Worm (Caenorhabditis elegans) whole organism, L1 larva: ENCODE measurements around the gene Y94A7B.11.

Experiments used
- ama-1 ChIP-seq: fragments of 150-350 bp; optimal IDR thresholded peaks from 2 replicates; lab custom pipeline; 2014
- dpl-1 ChIP-seq, 3 experiments: fragments of 150-350 bp in 2 of 3; sonication (generic microtip) in 1 of 3; optimal IDR thresholded peaks; 2 replicates each; lab custom pipeline; 2014 to 2017; ENCODE audit warnings: missing biosample characterization in 3 of 3, missing genetic modification characterization in 3 of 3, missing genetic modification reagents in 3 of 3
- fkh-10 ChIP-seq: sonication (generic microtip); optimal IDR thresholded peaks from 2 replicates; lab custom pipeline; 2017; ENCODE audit warnings: missing biosample characterization, missing genetic modification reagents, missing genetic modification characterization
- lin-39 ChIP-seq: fragments of 150-350 bp; optimal IDR thresholded peaks from 2 replicates; lab custom pipeline; 2014; ENCODE audit warnings: missing biosample characterization, missing genetic modification reagents, missing genetic modification characterization
- mdl-1 ChIP-seq, 2 experiments: fragments of 150-350 bp; optimal IDR thresholded peaks; 2 replicates each; lab custom pipeline; 2014 to 2017; ENCODE audit warnings: missing biosample characterization in 2 of 2, missing genetic modification characterization in 2 of 2, inconsistent platforms in 1 of 2
- unc-62 ChIP-seq: fragments of 150-350 bp; optimal IDR thresholded peaks from 2 replicates; lab custom pipeline; 2014; ENCODE audit warnings: missing biosample characterization, missing genetic modification reagents, missing genetic modification characterization

DNA sequence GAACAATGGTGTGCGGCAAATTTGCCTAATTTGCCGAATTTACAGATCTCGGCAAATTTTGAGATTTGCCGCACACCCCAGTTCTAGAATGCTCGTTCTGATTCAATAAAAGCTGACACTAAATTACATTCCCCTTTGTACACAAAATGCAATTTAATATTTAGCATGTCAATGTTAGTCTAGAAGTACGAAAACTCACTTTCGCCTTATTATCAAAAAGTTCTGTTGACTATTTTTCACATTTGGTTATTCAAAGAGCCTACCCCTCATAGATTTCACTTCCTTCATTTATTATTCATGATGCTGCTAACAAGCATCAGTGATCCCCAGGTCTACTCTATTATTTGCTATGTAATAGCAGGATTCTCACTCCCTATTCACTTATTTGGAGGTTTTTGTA is 16.1 kb upstream of the Y94A7B.11 start, which contains the start of gene srh-298:
- no peak for TF ChIP-seq lin-39 (tag; lab: Kevin White, UChicago)
- no peak for TF ChIP-seq mdl-1 (tag; optimal IDR thresholded peaks at IDR 0.05; lab: Kevin White, UChicago)
- TF ChIP-seq unc-62 (GFP tag; lab: Kevin White, UChicago), result no peak
- TF ChIP-seq dpl-1 (GFP tag; optimal IDR thresholded peaks at IDR 0.05; lab: Kevin White, UChicago), result no peak
- no peak for TF ChIP-seq fkh-10
- TF ChIP-seq ama-1, result no peak
